Fruit fly (Drosophila melanogaster) ovary, adult (tissue): ENCODE data around the gene CG14115.

Experiments
- CG17801 ChIP-seq: fragments of 200-800 bp; optimal IDR thresholded peaks from 2 replicates; lab custom pipeline; 2019; ENCODE audit warnings: missing biosample characterization, mild to moderate bottlenecking, missing genetic modification characterization, moderate library complexity; ENCODE audit not compliant: partially characterized antibody

CG14115 gene

dm6 chr3L:13061322-13061809 lies at the start of gene CG14115, which contains the start of gene CG34428:
CG14115 (minus strand) TSS chr3L:13061422.
CG34428 (plus strand) TSS chr3L:13061759.
- no peak for TF ChIP-seq CG17801

- no peak for TF ChIP-seq CG17801
Observed at dm6 chr3L:13109362-13109761, 48.1 kb upstream of the CG14115 start.

DNA sequence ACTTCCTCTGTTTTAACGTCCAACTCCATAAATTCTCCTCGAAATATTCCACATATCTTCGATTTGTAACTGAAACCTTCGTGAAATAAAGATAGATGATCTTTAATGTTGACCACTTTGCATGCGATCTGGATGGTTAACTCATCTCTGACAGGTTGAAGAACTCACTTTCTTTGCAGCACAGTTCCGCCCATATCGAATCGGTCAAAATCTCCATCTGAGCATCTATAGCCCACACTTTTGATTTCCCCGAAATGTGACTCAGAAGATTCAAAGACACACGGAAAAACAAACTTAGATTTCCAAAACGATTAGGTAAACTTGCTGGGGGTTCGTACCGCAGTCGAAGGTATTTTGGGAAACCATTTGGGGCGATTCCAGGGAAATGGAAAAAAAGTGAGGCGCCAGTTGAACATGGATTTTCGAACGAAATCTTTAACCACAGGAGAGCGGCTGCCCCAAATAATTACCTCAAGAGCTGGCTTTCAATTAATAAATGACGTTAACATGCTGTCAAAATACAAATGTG lies 47.2 kb upstream of the CG14115 start:
- TF ChIP-seq CG17801 = no peak

DNA sequence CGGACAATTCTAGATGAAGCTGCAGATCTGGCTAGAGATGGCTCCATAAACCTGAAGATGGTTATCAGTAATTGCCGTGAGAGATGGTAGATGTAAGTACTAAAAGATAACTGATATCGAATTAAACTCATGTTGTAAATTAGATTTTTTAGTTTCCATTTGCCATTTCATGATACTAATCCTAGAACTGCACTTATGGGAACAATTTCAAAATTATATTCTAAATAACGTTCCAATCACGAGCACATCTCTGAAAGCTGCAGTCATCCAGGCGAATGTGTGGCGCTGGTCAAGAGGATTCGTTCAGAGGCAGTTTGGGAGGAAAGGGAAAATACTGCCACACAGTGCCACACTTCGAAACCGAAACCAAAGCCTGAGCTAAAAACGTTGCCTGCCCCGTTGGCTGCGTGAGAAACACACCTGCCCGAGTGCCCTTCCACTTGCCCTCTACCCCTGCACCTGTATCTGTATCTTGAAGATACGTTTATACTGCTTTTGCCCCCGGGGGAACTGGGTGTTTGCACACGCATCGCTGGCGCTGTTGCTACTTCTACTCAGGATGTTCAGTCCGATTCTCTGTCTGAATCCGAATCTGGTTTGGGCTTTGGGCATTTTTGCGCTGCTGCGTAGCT lies 46.2 kb upstream of the CG14115 start:
- no peak for TF ChIP-seq CG17801

DNA sequence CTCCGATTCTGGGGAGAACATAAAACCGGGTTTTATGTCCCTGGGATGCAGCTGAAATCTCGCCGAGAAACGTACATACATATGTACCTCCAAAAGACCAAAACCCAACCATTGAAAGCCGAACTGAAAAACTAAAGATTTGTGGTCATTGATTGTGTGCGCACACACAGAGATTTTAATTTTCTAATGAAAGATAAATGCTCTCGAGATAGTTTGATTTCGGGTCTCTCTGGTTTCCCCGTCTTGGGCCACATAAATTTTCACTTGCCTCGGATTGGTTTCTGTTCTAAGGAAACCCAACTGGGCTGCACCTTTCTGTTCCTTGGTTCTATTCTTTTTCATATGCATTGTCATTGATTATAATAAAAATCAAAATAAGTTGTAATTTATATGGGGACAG lies 44.6 kb upstream of the CG14115 start:
- TF ChIP-seq CG17801 = no peak

DNA sequence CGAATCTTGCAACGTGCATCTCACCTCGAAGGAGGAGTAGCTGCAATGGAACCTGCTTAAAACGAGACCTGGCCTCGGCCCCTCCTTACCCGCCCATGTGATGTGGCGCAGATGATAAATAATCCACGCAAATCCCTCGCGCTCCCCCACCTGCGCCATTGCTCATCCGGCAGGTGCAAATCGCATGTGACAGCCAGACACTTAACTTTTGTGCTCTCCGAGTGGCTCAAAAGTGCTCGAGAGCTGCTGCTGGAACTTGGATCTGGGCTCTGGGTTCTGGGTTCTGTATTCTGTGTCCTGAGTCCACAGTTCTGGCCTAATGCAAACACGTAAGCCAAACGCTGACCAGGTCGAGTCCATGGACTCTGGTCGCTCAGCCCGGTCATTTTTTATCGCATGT lies 39.2 kb upstream of the CG14115 start:
- TF ChIP-seq CG17801 = no peak

DNA sequence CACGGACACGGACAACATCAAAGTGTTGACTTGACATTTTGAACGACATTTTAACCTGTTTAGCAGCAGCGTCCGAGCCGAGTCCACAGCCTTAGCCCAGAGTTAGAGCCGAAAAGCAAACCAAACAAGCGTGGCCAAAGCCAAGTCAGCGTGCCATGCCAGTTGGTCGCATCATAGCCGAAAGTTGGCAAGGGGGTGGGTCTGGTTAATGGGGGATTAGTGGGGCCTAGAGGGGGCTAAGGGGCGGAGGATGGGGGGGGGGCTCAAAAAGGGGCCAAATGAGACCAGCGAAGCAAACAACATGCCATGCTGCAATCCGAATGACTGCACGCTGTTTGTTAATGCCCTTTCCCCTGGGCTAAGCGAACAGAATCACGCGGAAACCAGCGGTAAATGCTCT lies 37.9 kb upstream of the CG14115 start:
- no peak for TF ChIP-seq CG17801

DNA sequence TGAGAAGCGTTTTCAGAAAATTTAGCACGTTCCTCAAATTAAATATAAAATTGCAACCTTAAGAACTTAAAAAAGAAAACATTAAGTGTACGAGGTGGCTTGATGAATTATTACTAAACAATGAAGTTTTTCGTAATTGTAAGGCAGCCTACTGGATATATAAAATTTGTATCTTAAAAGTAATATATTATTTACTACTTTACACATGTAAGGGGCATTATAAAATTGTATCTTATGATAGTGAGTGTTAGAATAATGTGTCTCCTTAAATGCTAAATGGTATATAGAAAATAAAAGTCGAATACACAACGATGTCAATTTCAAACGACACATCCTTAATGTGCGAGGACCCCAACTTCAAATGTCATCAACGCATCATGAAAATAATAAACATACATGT lies 28.6 kb upstream of the CG14115 start, which contains the start of gene CG11251:
TSS of gene CG11251 (minus strand) at position 101 of the 400 bp plus-strand sequence.
- no peak for TF ChIP-seq CG17801

DNA sequence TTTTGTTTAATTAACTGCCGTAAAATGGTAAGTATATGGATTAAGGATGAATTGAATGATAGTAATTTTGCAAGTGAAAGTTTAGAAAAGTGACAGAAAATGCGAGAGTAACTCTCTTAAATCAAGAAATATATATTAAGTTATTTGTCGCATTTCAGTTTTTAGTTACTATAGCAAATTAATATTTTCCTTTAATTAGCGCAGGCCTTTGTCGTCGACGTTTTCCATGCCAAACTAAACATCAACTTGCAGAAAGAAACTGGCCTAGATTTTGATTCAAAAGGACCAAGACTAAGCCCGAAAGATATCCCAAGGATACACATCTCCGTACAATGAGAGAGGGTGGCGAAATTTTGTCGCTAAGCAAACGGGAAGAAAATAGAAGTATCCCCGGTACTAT lies 26.0 kb upstream of the CG14115 start, which contains the start of gene CG17300:
TSS of gene CG17300 (minus strand) at position 101 of the 400 bp plus-strand sequence.
- TF ChIP-seq CG17801 = no peak

DNA sequence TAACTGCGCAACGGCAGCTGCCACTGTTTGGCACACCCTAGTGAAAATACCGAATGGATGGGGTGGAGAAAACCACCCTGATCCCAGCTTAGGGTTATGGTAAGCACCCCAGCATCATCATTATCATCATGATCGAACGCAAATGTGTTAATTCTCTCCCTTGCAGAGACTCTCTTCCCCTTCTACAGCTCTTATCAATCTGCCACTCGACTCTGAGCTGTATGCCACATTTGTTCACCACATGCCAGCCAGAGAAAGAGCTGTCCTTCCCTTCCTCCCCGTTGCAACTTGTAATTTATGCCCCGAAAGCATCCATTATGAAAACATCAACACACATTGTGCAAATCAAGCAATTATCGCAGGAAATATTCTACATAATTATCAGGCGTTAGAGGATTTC lies 23.3 kb upstream of the CG14115 start:
- no peak for TF ChIP-seq CG17801

dm6 chr3L:13083432-13083831 lies 22.2 kb upstream of the CG14115 start:
- no peak for TF ChIP-seq CG17801

DNA sequence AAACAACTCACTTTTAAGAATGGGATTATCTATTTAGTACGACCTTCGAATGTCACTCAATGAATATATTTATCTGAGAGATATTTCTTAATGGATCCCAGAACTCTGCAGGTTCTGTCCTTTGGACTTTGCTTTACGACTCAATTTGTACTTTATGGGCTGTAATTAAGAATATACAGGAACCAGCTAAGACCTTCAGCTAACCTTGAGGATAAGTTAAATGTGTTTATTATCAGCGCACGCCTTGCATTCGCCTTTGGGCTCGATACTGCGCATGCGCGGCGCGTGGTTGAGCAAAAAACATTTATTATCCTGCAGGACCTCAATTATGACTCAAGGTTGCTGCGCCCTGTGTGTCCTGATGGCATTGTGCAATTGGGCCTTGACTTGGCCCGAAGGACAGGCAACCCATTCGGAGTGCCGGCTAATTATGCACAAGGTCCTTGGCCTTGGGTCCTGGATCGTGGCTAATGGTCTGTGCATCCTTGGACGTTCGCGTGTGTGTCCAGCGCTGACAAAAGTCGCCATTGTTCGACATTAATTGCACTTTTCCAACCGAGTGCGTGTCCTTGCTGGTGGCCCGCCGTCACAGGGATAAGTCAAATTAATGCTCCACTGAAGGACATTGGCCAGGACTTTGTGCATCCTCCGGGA lies 20.2 kb upstream of the CG14115 start:
- TF ChIP-seq CG17801 = no peak

DNA sequence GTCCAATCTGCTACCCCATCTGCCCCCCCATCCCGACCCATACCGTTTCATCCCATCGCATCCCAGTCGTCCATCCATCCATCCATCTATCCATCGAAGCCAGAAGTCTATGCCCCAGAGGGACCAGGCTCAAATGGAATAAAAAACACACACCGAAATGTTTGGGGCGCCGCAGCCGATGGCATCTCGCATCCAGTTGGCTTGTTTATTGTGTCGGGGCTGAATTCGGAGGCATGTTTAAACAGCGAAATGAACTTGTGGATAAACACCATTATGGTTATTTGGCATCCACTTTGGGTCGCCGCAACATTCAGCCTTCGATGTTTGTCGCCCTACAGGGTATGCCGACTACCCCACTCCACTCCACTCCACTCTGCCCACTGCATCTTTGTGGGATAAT lies 19.2 kb upstream of the CG14115 start:
- TF ChIP-seq CG17801 = no peak

dm6 chr3L:13077326-13077725 lies 16.1 kb upstream of the CG14115 start:
- no peak for TF ChIP-seq CG17801

DNA sequence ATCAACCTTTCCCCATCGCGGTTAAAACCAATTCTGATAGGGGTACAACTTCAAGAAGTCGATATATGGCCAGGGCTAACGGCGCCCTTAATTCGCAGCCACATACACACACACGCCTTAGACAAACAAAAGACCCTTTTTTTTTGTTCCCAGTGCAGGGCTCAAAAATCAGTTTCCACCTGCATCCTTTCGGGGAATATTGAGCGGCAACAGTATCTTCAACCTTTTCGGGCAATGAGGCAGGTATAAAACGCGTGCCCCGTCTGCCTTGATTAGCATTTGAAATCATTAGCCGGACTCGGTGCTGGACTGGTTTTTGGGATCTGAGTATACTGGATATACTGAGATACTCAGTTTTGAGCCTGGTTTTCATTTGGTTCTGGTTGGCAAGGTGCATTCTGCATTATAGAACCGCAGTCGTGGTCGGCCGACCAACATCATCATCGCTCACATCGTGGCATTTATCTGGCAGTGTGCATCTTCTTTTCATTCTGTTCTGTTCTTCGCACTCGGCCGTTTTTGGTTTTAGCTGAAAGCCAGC lies 12.9 kb upstream of the CG14115 start:
- no peak for TF ChIP-seq CG17801

- TF ChIP-seq CG17801 = no peak
Observed at dm6 chr3L:13068293-13068692, 7.1 kb upstream of the CG14115 start.

DNA sequence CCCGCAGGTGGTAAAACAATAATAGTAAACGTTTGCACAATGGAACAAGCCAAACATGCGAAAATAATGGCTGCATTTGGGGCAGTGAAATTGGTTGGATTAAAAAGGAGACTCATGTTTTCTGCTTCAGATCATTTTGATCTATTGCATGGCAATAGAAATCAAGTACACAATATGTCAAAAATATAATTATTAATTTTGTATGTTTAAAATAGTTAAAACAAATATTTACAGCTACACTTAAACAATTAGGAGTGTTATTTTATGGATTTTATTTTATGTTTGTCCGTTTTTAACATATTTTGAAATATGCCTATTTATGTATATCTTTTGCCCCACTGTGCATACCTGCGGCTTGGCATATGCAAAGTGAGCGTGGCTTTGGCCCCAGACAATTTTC lies 5.0 kb upstream of the CG14115 start:
- no peak for TF ChIP-seq CG17801

DNA sequence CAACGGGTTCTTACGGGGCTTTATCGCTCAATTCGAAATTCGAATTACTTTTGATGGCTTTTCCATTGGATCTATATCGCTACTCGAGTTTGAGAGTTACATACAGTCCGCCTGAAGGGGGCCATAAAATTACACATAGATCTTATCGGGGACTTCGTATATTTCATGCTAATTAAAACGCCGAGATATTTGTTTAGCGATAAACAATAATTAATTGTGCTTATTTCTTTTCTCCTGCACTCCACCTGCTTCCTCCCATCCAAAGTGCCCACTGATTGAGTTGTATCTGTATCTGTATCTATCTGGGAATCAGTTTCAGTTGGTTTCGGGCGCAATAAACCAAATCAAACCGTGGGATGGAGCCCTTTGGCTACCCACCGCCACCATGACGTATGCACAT lies 4.4 kb upstream of the CG14115 start:
- no peak for TF ChIP-seq CG17801
